Worm (Caenorhabditis elegans) whole organism, L2 larva: ENCODE measurements around the gene K01A11.1.

Source experiments
- R02D3.7 ChIP-seq: fragments of 150-350 bp; optimal IDR thresholded peaks from 2 replicates; lab custom pipeline; 2014; ENCODE audit warnings: missing biosample characterization, missing genetic modification characterization
- ama-1 ChIP-seq: fragments of 150-350 bp; optimal IDR thresholded peaks from 2 replicates; lab custom pipeline; 2018; ENCODE audit warnings: inconsistent platforms
- blmp-1 ChIP-seq: sonication (generic microtip); optimal IDR thresholded peaks from 2 replicates; lab custom pipeline; 2017; ENCODE audit warnings: missing genetic modification characterization, mild to moderate bottlenecking, missing compliant biosample characterization, antibody characterized with exemption, moderate library complexity; ENCODE audit not compliant: insufficient read depth
- ceh-82 ChIP-seq: fragments of 150-350 bp; optimal IDR thresholded peaks from 2 replicates; lab custom pipeline; 2014; ENCODE audit warnings: missing biosample characterization, missing genetic modification characterization
- egl-27 ChIP-seq: sonication (generic microtip); optimal IDR thresholded peaks from 3 replicates; lab custom pipeline; 2017; ENCODE audit warnings: missing biosample characterization, missing genetic modification reagents, missing genetic modification characterization
- fos-1 ChIP-seq: fragments of 150-350 bp; optimal IDR thresholded peaks from 2 replicates; lab custom pipeline; 2014; ENCODE audit warnings: missing biosample characterization, missing genetic modification characterization
- nhr-129 ChIP-seq: fragments of 150-350 bp; optimal IDR thresholded peaks from 2 replicates; lab custom pipeline; 2014; ENCODE audit warnings: missing biosample characterization, missing genetic modification characterization
- nhr-237 ChIP-seq: fragments of 150-350 bp; optimal IDR thresholded peaks from 2 replicates; lab custom pipeline; 2014; ENCODE audit warnings: missing biosample characterization, missing genetic modification characterization
- nhr-25 ChIP-seq: fragments of 150-350 bp; sonication (generic microtip); optimal IDR thresholded peaks from 3 replicates; lab custom pipeline; 2014; ENCODE audit warnings: missing biosample characterization, missing genetic modification characterization
- zag-1 ChIP-seq: fragments of 150-350 bp; optimal IDR thresholded peaks from 2 replicates; lab custom pipeline; 2014; ENCODE audit warnings: missing biosample characterization, missing genetic modification characterization
- ztf-1 ChIP-seq: fragments of 200-800 bp; sonication (Bioruptor generic); conservative IDR thresholded peaks from 2 replicates; pipeline ENCODE4 v1.3.6; 2022; ENCODE audit warnings: missing genetic modification characterization, missing compliant biosample characterization
- ztf-11 ChIP-seq: sonication (generic microtip); optimal IDR thresholded peaks from 2 replicates; lab custom pipeline; 2017; ENCODE audit warnings: missing biosample characterization, missing genetic modification characterization
- ztf-4 ChIP-seq: fragments of 150-350 bp; optimal IDR thresholded peaks from 2 replicates; lab custom pipeline; 2014; ENCODE audit warnings: missing biosample characterization, missing genetic modification characterization

ce11 chrIII:3400444-3400843 lies 30.8 kb downstream of the K01A11.1 start:
- no peak for TF ChIP-seq ceh-82 (tag; lab: Kevin White, UChicago)
- no peak for TF ChIP-seq nhr-25 (tag; lab: Kevin White, UChicago)
- TF ChIP-seq ama-1 (lab: Kevin White, UChicago), result no peak
- no peak for TF ChIP-seq ztf-4 (tag; lab: Kevin White, UChicago)
- no peak for TF ChIP-seq fos-1 (tag; lab: Kevin White, UChicago)
- TF ChIP-seq zag-1 (tag; lab: Kevin White, UChicago), result no peak
- TF ChIP-seq ztf-11 (tag; lab: Kevin White, UChicago), result no peak
- TF ChIP-seq blmp-1 (tag; lab: Kevin White, UChicago), result no peak
- no peak for TF ChIP-seq nhr-237 (tag; lab: Kevin White, UChicago)
- TF ChIP-seq ztf-1 (GFP tag; lab: Robert Waterston, UW), result no peak
- no peak for TF ChIP-seq R02D3.7 (tag; lab: Kevin White, UChicago)
- no peak for TF ChIP-seq nhr-129 (tag; lab: Kevin White, UChicago)
- TF ChIP-seq egl-27, result no peak
